Worm (Caenorhabditis elegans): ENCODE data around the gene B0024.11.

ce11 chrV:10355773-10356335 is 36.5 kb upstream of the B0024.11 start, which contains the start of gene sluh-7:
- TF ChIP-seq ztf-11 (tag; optimal IDR thresholded peaks at IDR 0.05) (no peak), nhr-28 (tag; optimal IDR thresholded peaks at IDR 0.05) (no peak), lin-32 (GFP tag; optimal IDR thresholded peaks at IDR 0.05) (no peak), nhr-12 (tag; optimal IDR thresholded peaks at IDR 0.05) (no peak), nhr-237 (tag; optimal IDR thresholded peaks at IDR 0.05) (peak; percentile 62)

Data from whole organism, mixed stage, embryonic.